Worm (Caenorhabditis elegans) whole organism, L4 larva: ENCODE data around the gene gpc-1.

ENCODE experiments used
- F10B5.3 ChIP-seq: sonication (generic microtip); optimal IDR thresholded peaks from 2 replicates; lab custom pipeline; 2016; ENCODE audit warnings: mild to moderate bottlenecking, missing genetic modification characterization, missing compliant biosample characterization
- F37D6.2 ChIP-seq: sonication (generic microtip); optimal IDR thresholded peaks from 2 replicates; lab custom pipeline; 2016; ENCODE audit warnings: mild to moderate bottlenecking, missing genetic modification characterization, missing compliant biosample characterization
- F49E8.2 ChIP-seq: sonication (generic microtip); optimal IDR thresholded peaks from 2 replicates; lab custom pipeline; 2016; ENCODE audit warnings: missing compliant biosample characterization, mild to moderate bottlenecking, missing genetic modification characterization, borderline replicate concordance
- R02D3.7 ChIP-seq: fragments of 150-350 bp; sonication (generic microtip); optimal IDR thresholded peaks from 3 replicates; lab custom pipeline; 2014; ENCODE audit warnings: missing biosample characterization, missing genetic modification characterization
- T20F7.1 ChIP-seq: fragments of 200-800 bp; sonication (Bioruptor generic); optimal IDR thresholded peaks from 2 replicates; lab custom pipeline; 2018; ENCODE audit warnings: mild to moderate bottlenecking, missing genetic modification characterization, missing compliant biosample characterization
- aha-1 ChIP-seq: fragments of 150-350 bp; peaks from one replicate; lab custom pipeline; 2014; ENCODE audit warnings: missing biosample characterization, missing genetic modification characterization
- ama-1 ChIP-seq: fragments of 150-350 bp; optimal IDR thresholded peaks from 2 replicates; lab custom pipeline; 2014; ENCODE audit warnings: inconsistent platforms, mixed read lengths
- ceh-20 ChIP-seq: fragments of 200-800 bp; sonication (Bioruptor generic); IDR thresholded peaks from 2 replicates; pipeline ENCODE4 v1.3.6; 2022; ENCODE audit warnings: missing genetic modification reagents, missing genetic modification characterization, missing compliant biosample characterization
- ceh-32 ChIP-seq: sonication (generic microtip); optimal IDR thresholded peaks from 2 replicates; lab custom pipeline; 2016; ENCODE audit warnings: mild to moderate bottlenecking, missing genetic modification characterization, missing compliant biosample characterization; ENCODE audit not compliant: poor library complexity
- ceh-44 ChIP-seq: fragments of 200-800 bp; sonication (Bioruptor generic); IDR thresholded peaks from 2 replicates; pipeline ENCODE4 v1.3.6; 2022; ENCODE audit warnings: missing genetic modification reagents, missing genetic modification characterization, missing compliant biosample characterization
- ceh-82 ChIP-seq: sonication (generic microtip); optimal IDR thresholded peaks from 2 replicates; lab custom pipeline; 2017; ENCODE audit warnings: missing biosample characterization, missing genetic modification characterization
- cey-2 ChIP-seq: sonication (generic microtip); optimal IDR thresholded peaks from 3 replicates; lab custom pipeline; 2017; ENCODE audit warnings: missing genetic modification characterization, mild to moderate bottlenecking, missing compliant biosample characterization, antibody characterized with exemption, borderline replicate concordance; ENCODE audit not compliant: insufficient read depth
- daf-12 ChIP-seq: fragments of 150-350 bp; optimal IDR thresholded peaks from 2 replicates; lab custom pipeline; 2014; ENCODE audit warnings: missing biosample characterization, missing genetic modification reagents, missing genetic modification characterization
- daf-16 ChIP-seq, 3 experiments: sonication (generic microtip); optimal IDR thresholded peaks; 2 replicates each; lab custom pipeline; 2016 to 2017; ENCODE audit warnings: missing genetic modification characterization in 3 of 3, missing genetic modification reagents in 3 of 3, mild to moderate bottlenecking in 2 of 3, missing compliant biosample characterization in 2 of 3, missing biosample characterization in 1 of 3, moderate library complexity in 1 of 3
- daf-8 ChIP-seq: fragments of 200-800 bp; sonication (Bioruptor generic); IDR thresholded peaks from 2 replicates; pipeline ENCODE4 v1.3.6; 2022; ENCODE audit warnings: missing genetic modification characterization, missing compliant biosample characterization
- dpl-1 ChIP-seq: fragments of 150-350 bp; optimal IDR thresholded peaks from 2 replicates; lab custom pipeline; 2014; ENCODE audit warnings: missing biosample characterization, missing genetic modification reagents, missing genetic modification characterization
- duxl-1 ChIP-seq: sonication (generic microtip); optimal IDR thresholded peaks from 2 replicates; lab custom pipeline; 2016; ENCODE audit warnings: mild to moderate bottlenecking, missing genetic modification characterization, moderate library complexity, missing compliant biosample characterization; ENCODE audit not compliant: poor library complexity
- dve-1 ChIP-seq: sonication (generic microtip); optimal IDR thresholded peaks from 2 replicates; lab custom pipeline; 2017; ENCODE audit warnings: antibody characterized with exemption, mild to moderate bottlenecking, missing genetic modification characterization, missing compliant biosample characterization; ENCODE audit not compliant: insufficient read depth
- egl-43 ChIP-seq: fragments of 200-800 bp; sonication (Bioruptor generic); IDR thresholded peaks from 2 replicates; pipeline ENCODE4 v1.3.6; 2022; ENCODE audit warnings: missing genetic modification reagents, missing genetic modification characterization, missing compliant biosample characterization
- hlh-11 ChIP-seq: fragments of 200-800 bp; sonication (Bioruptor generic); optimal IDR thresholded peaks from 2 replicates; lab custom pipeline; 2018; ENCODE audit warnings: mild to moderate bottlenecking, missing genetic modification characterization, missing compliant biosample characterization
- hlh-30 ChIP-seq: sonication (generic microtip); optimal IDR thresholded peaks from 2 replicates; lab custom pipeline; 2017; ENCODE audit warnings: antibody characterized with exemption, mild to moderate bottlenecking, missing genetic modification characterization, missing compliant biosample characterization; ENCODE audit not compliant: insufficient read depth
- hmg-1.1 ChIP-seq: fragments of 200-800 bp; sonication (Bioruptor generic); IDR thresholded peaks from 2 replicates; pipeline ENCODE4 v1.3.6; 2022; ENCODE audit warnings: missing genetic modification reagents, missing genetic modification characterization, missing compliant biosample characterization
- lin-29 ChIP-seq: fragments of 200-800 bp; sonication (Bioruptor generic); IDR thresholded peaks from 2 replicates; pipeline ENCODE4 v1.3.6; 2022; ENCODE audit warnings: missing genetic modification reagents, missing genetic modification characterization, missing compliant biosample characterization
- lin-38 ChIP-seq: fragments of 200-800 bp; sonication (Bioruptor generic); IDR thresholded peaks from 2 replicates; pipeline ENCODE4 v1.3.6; 2022; ENCODE audit warnings: missing genetic modification reagents, missing genetic modification characterization, missing compliant biosample characterization
- lin-39 ChIP-seq: fragments of 150-350 bp; optimal IDR thresholded peaks from 2 replicates; lab custom pipeline; 2014; ENCODE audit warnings: missing biosample characterization, missing genetic modification reagents, missing genetic modification characterization
- lsy-2 ChIP-seq, 2 experiments: fragments of 150-350 bp in 1 of 2; sonication (generic microtip) in 1 of 2; optimal IDR thresholded peaks; 2 replicates each; lab custom pipeline; 2014 to 2017; ENCODE audit warnings: missing biosample characterization in 2 of 2, missing genetic modification characterization in 2 of 2
- madf-9 ChIP-seq: fragments of 200-800 bp; sonication (Bioruptor generic); conservative IDR thresholded peaks from 2 replicates; pipeline ENCODE4 v1.3.6; 2022; ENCODE audit warnings: missing genetic modification reagents, missing genetic modification characterization, missing compliant biosample characterization
- mdt-29 ChIP-seq: fragments of 200-800 bp; sonication (Bioruptor generic); IDR thresholded peaks from 2 replicates; pipeline ENCODE4 v1.3.6; 2022; ENCODE audit warnings: missing genetic modification reagents, missing genetic modification characterization, missing compliant biosample characterization
- mes-2 ChIP-seq: sonication (generic microtip); optimal IDR thresholded peaks from 2 replicates; lab custom pipeline; 2016; ENCODE audit warnings: missing genotype, mild to moderate bottlenecking, missing genetic modification characterization, missing compliant biosample characterization; ENCODE audit not compliant: poor library complexity, severe bottlenecking
- nhr-102 ChIP-seq: sonication (generic microtip); optimal IDR thresholded peaks from 2 replicates; lab custom pipeline; 2016; ENCODE audit warnings: mild to moderate bottlenecking, missing genetic modification characterization, moderate library complexity, missing compliant biosample characterization
- nhr-11 ChIP-seq: fragments of 150-350 bp; optimal IDR thresholded peaks from 2 replicates; lab custom pipeline; 2014; ENCODE audit warnings: missing biosample characterization, missing genetic modification characterization
- nhr-237 ChIP-seq: sonication (generic microtip); optimal IDR thresholded peaks from 2 replicates; lab custom pipeline; 2017; ENCODE audit warnings: missing biosample characterization, missing genetic modification characterization
- nhr-48 ChIP-seq: sonication (generic microtip); optimal IDR thresholded peaks from 2 replicates; lab custom pipeline; 2016; ENCODE audit warnings: mild to moderate bottlenecking, missing genetic modification characterization, missing compliant biosample characterization
- nhr-6 ChIP-seq: fragments of 150-350 bp; optimal IDR thresholded peaks from 2 replicates; lab custom pipeline; 2014; ENCODE audit warnings: missing biosample characterization, missing genetic modification characterization
- pha-4 ChIP-seq, 2 experiments: fragments of 150-350 bp in 1 of 2; fragments of 200-800 bp in 1 of 2; sonication (Bioruptor generic) in 1 of 2; IDR thresholded peaks in 1 of 2; optimal IDR thresholded peaks in 1 of 2; 2 replicates each; pipeline versions ENCODE4 v1.3.6 to Lab custom; 2014 to 2022; ENCODE audit warnings: missing genetic modification characterization in 2 of 2, missing genetic modification reagents in 2 of 2, missing biosample characterization in 1 of 2, missing compliant biosample characterization in 1 of 2
- pqm-1 ChIP-seq: sonication (generic microtip); optimal IDR thresholded peaks from 2 replicates; lab custom pipeline; 2017; ENCODE audit warnings: missing biosample characterization, missing genetic modification characterization
- saeg-2 ChIP-seq: fragments of 200-800 bp; sonication (Bioruptor generic); IDR thresholded peaks from 2 replicates; pipeline ENCODE4 v1.3.6; 2022; ENCODE audit warnings: missing genetic modification reagents, missing genetic modification characterization, missing compliant biosample characterization
- sdz-12 ChIP-seq: fragments of 200-800 bp; sonication (Bioruptor generic); optimal IDR thresholded peaks from 2 replicates; lab custom pipeline; 2018; ENCODE audit warnings: mild to moderate bottlenecking, missing genetic modification characterization, missing compliant biosample characterization
- snpc-4 ChIP-seq: fragments of 150-350 bp; optimal IDR thresholded peaks from 2 replicates; lab custom pipeline; 2014; ENCODE audit warnings: missing biosample characterization, missing genetic modification characterization
- spr-1 ChIP-seq: sonication (generic microtip); optimal IDR thresholded peaks from 2 replicates; lab custom pipeline; 2016; ENCODE audit warnings: mild to moderate bottlenecking, missing genetic modification characterization, missing compliant biosample characterization
- unc-62 ChIP-seq, 3 experiments: fragments of 150-350 bp in 1 of 3; sonication (generic microtip); optimal IDR thresholded peaks in 2 of 3; peaks in 1 of 3; 1 replicate in 1 of 3; 2 replicates in 2 of 3; lab custom pipeline; 2014 to 2017; ENCODE audit warnings: missing biosample characterization in 3 of 3, missing genetic modification characterization in 3 of 3, missing genetic modification reagents in 3 of 3, missing genotype in 1 of 3
- zfp-2 ChIP-seq: sonication (generic microtip); optimal IDR thresholded peaks from 2 replicates; lab custom pipeline; 2016; ENCODE audit warnings: mild to moderate bottlenecking, missing genetic modification characterization, missing compliant biosample characterization
- zip-11 ChIP-seq: fragments of 200-800 bp; sonication (Bioruptor generic); IDR thresholded peaks from 2 replicates; pipeline ENCODE4 v1.3.6; 2022; ENCODE audit warnings: missing genetic modification characterization, missing compliant biosample characterization
- zip-2 ChIP-seq: fragments of 150-350 bp; optimal IDR thresholded peaks from 2 replicates; lab custom pipeline; 2014; ENCODE audit warnings: missing biosample characterization, missing genetic modification characterization

The gpc-1 gene

DNA sequence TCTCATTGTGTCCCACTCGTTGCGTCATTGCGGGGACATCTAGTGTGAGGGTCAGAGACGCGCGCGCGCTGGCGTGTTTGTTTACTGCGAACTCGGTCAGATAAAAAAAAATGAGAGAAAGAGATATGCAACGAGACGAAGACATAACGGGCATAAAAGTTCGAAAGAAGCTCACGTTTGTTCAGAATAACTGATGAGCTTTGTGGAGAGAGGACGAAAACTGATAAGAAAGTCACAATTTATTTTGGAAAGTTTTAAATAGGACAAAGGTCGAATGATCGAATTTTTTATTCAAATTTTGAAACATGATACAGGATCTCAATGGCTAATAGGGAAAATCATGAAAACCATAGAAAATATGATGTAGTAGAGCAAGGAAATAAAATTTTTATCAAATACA, 31.7 kb downstream of the gpc-1 start:
- peak; percentile 9 for TF ChIP-seq dpl-1 (GFP tag; lab: Kevin White, UChicago)
- TF ChIP-seq dve-1 (tag; lab: Kevin White, UChicago): peak; percentile 58
- TF ChIP-seq daf-12: no peak
- no peak for TF ChIP-seq lin-39 (tag; lab: Kevin White, UChicago)
- TF ChIP-seq mes-2: peak; percentile 11
- peak; percentile 4 for TF ChIP-seq nhr-48 (tag; lab: Kevin White, UChicago)
- no peak for TF ChIP-seq saeg-2
- TF ChIP-seq F49E8.2 (tag; lab: Kevin White, UChicago): no peak
- TF ChIP-seq ceh-82 (tag; lab: Kevin White, UChicago): no peak
- TF ChIP-seq daf-16 (GFP tag; optimal IDR thresholded peaks at IDR 0.05; lab: Kevin White, UChicago): no peak
- TF ChIP-seq daf-16 (tag; optimal IDR thresholded peaks at IDR 0.05; lab: Kevin White, UChicago): peak; percentile 78
- TF ChIP-seq R02D3.7: no peak
- TF ChIP-seq zip-2 (tag; lab: Kevin White, UChicago): no peak
- TF ChIP-seq T20F7.1 (GFP tag; lab: Kevin White, UChicago): no peak
- TF ChIP-seq hmg-1.1 (GFP tag; lab: Robert Waterston, UW): no peak
- no peak for TF ChIP-seq zip-11 (GFP tag; lab: Robert Waterston, UW)
- TF ChIP-seq aha-1 (tag; lab: Kevin White, UChicago): peak; percentile 86
- TF ChIP-seq pha-4 (GFP tag; IDR thresholded peaks at IDR 0.05; lab: Robert Waterston, UW): no peak
- TF ChIP-seq pha-4 (tag; optimal IDR thresholded peaks at IDR 0.05; lab: Kevin White, UChicago): no peak
- peak in 1 of 2 experiments; percentile 62 for TF ChIP-seq unc-62 (GFP tag; optimal IDR thresholded peaks at IDR 0.05 in 1 of 2; lab: Kevin White, UChicago)
- no peak for TF ChIP-seq unc-62 (tag; optimal IDR thresholded peaks at IDR 0.05; lab: Kevin White, UChicago)
- peak in 1 of 2 experiments; percentile 23 for TF ChIP-seq lsy-2 (tag; optimal IDR thresholded peaks at IDR 0.05; lab: Kevin White, UChicago)
- peak; percentile 53 for TF ChIP-seq hlh-11
- peak; percentile 7 for TF ChIP-seq pqm-1 (tag; lab: Kevin White, UChicago)
- no peak for TF ChIP-seq duxl-1 (tag; lab: Kevin White, UChicago)
- TF ChIP-seq sdz-12: no peak
- TF ChIP-seq hlh-30 (tag; lab: Kevin White, UChicago): peak; percentile 48
- no peak for TF ChIP-seq daf-8 (GFP tag; lab: Robert Waterston, UW)
- no peak for TF ChIP-seq ama-1 (lab: Kevin White, UChicago)
- no peak for TF ChIP-seq nhr-6 (tag; lab: Kevin White, UChicago)
- no peak for TF ChIP-seq ceh-44
- no peak for TF ChIP-seq lin-29 (GFP tag; lab: Robert Waterston, UW)

- TF ChIP-seq zip-11 (GFP tag; lab: Robert Waterston, UW) (no peak), cey-2 (tag; lab: Kevin White, UChicago) (no peak), zfp-2 (no peak), F37D6.2 (tag; lab: Kevin White, UChicago) (no peak), lin-38 (GFP tag; lab: Robert Waterston, UW) (peak; percentile 70)
Observed at ce11 chrX:12852575-12852974, 32.2 kb downstream of the gpc-1 start, which contains the start of gene chd-3. Gene chd-3 (minus strand): TSS chrX:12852601.

- no peak for TF ChIP-seq duxl-1 (tag; lab: Kevin White, UChicago)
- TF ChIP-seq nhr-11 (tag; lab: Kevin White, UChicago): no peak
- no peak for TF ChIP-seq saeg-2
- no peak for TF ChIP-seq nhr-6 (tag; lab: Kevin White, UChicago)
- TF ChIP-seq egl-43 (GFP tag; lab: Robert Waterston, UW): no peak
- TF ChIP-seq ceh-20: no peak
- no peak for TF ChIP-seq R02D3.7
- no peak for TF ChIP-seq nhr-102 (tag; lab: Kevin White, UChicago)
- no peak for TF ChIP-seq mdt-29 (GFP tag; lab: Robert Waterston, UW)
- no peak for TF ChIP-seq spr-1 (tag; lab: Kevin White, UChicago)
- TF ChIP-seq ceh-32 (tag; lab: Kevin White, UChicago): no peak
- no peak for TF ChIP-seq dve-1 (tag; lab: Kevin White, UChicago)
- TF ChIP-seq F10B5.3 (tag; lab: Kevin White, UChicago): no peak
- no peak for TF ChIP-seq pha-4 (GFP tag; IDR thresholded peaks at IDR 0.05; lab: Robert Waterston, UW)
- TF ChIP-seq pha-4 (tag; optimal IDR thresholded peaks at IDR 0.05; lab: Kevin White, UChicago): no peak
- TF ChIP-seq nhr-237: no peak
- TF ChIP-seq madf-9 (GFP tag; lab: Robert Waterston, UW): no peak
- no peak for TF ChIP-seq snpc-4
- TF ChIP-seq, all 104 proteins: peak for 0
Observed at ce11 chrX:12846043-12846442, 38.7 kb downstream of the gpc-1 start, which contains the start of gene C52G5.3. Gene C52G5.3 (minus strand): TSS chrX:12846143.
